Fruit fly (Drosophila melanogaster) whole organism, embryonic: ENCODE measurements around the gene CG12992.

Source experiments
- B-H2 ChIP-seq: fragments of 200-800 bp; sonication (Bioruptor generic); optimal IDR thresholded peaks from 2 replicates; lab custom pipeline; 2018; ENCODE audit warnings: missing biosample characterization, mild to moderate bottlenecking, missing genetic modification characterization
- CG10267 ChIP-seq: fragments of 200-800 bp; sonication (Bioruptor generic); optimal IDR thresholded peaks from 2 replicates; lab custom pipeline; 2018; ENCODE audit warnings: missing biosample characterization, mild to moderate bottlenecking, missing genetic modification characterization, moderate library complexity
- CG10366 ChIP-seq: fragments of 200-800 bp; sonication (Bioruptor generic); IDR thresholded peaks from 2 replicates; pipeline ENCODE4 v1.3.6; 2022; ENCODE audit warnings: missing biosample characterization, missing genetic modification characterization
- CG10462 ChIP-seq: fragments of 200-800 bp; sonication (Bioruptor generic); optimal IDR thresholded peaks from 2 replicates; lab custom pipeline; 2016; ENCODE audit warnings: missing biosample characterization, missing genetic modification characterization
- CG10543 ChIP-seq: fragments of 200-800 bp; sonication (Bioruptor generic); optimal IDR thresholded peaks from 3 replicates; lab custom pipeline; 2017; ENCODE audit warnings: missing biosample characterization, mild to moderate bottlenecking, missing genetic modification characterization, moderate library complexity
- CG11085 ChIP-seq: fragments of 200-800 bp; sonication (Bioruptor generic); IDR thresholded peaks from 2 replicates; pipeline ENCODE4 v1.3.6; 2022; ENCODE audit warnings: missing biosample characterization, missing genetic modification characterization
- CG12219 ChIP-seq: fragments of 200-800 bp; sonication (Bioruptor generic); optimal IDR thresholded peaks from 3 replicates; lab custom pipeline; 2018; ENCODE audit warnings: missing biosample characterization, mild to moderate bottlenecking, missing genetic modification characterization
- CG13424 ChIP-seq: fragments of 200-800 bp; sonication (Bioruptor generic); optimal IDR thresholded peaks from 2 replicates; lab custom pipeline; 2019; ENCODE audit warnings: missing biosample characterization, mild to moderate bottlenecking, missing genetic modification characterization, moderate library complexity
- CG14965 ChIP-seq: fragments of 200-800 bp; sonication (Bioruptor generic); optimal IDR thresholded peaks from 2 replicates; lab custom pipeline; 2016; ENCODE audit warnings: missing biosample characterization, missing genetic modification characterization, borderline replicate concordance
- CG1603 ChIP-seq: fragments of 200-800 bp; sonication (Bioruptor generic); optimal IDR thresholded peaks from 2 replicates; lab custom pipeline; 2019; ENCODE audit warnings: missing biosample characterization, mild to moderate bottlenecking, missing genetic modification characterization, moderate library complexity
- CG30403 ChIP-seq: fragments of 200-800 bp; sonication (Bioruptor generic); optimal IDR thresholded peaks from 3 replicates; lab custom pipeline; 2016; ENCODE audit warnings: missing biosample characterization, missing genetic modification characterization
- CG32767 ChIP-seq: fragments of 200-800 bp; sonication (Bioruptor generic); IDR thresholded peaks from 2 replicates; pipeline ENCODE4 v1.3.6; 2022; ENCODE audit warnings: missing biosample characterization, missing genetic modification characterization
- CG3407 ChIP-seq: fragments of 200-800 bp; sonication (Bioruptor generic); optimal IDR thresholded peaks from 2 replicates; lab custom pipeline; 2018; ENCODE audit warnings: missing biosample characterization, mild to moderate bottlenecking, missing genetic modification characterization
- CG3726 ChIP-seq: fragments of 200-800 bp; sonication (Bioruptor generic); IDR thresholded peaks from 3 replicates; pipeline ENCODE4, ENCODE4 v1.3.6; 2022; ENCODE audit warnings: missing biosample characterization, missing genetic modification characterization
- CG4282 ChIP-seq: fragments of 200-800 bp; sonication (Bioruptor generic); optimal IDR thresholded peaks from 2 replicates; lab custom pipeline; 2016; ENCODE audit warnings: missing biosample characterization, missing genetic modification characterization
- CG43689 ChIP-seq: fragments of 200-800 bp; sonication (Bioruptor generic); IDR thresholded peaks from 2 replicates; pipeline ENCODE4 v1.3.6; 2022; ENCODE audit warnings: missing biosample characterization, missing genetic modification characterization
- CG4730 ChIP-seq: fragments of 200-800 bp; sonication (Bioruptor generic); IDR thresholded peaks from 2 replicates; pipeline ENCODE4 v1.3.6; 2022; ENCODE audit warnings: missing biosample characterization, missing genetic modification characterization
- CG6254 ChIP-seq: fragments of 200-800 bp; sonication (Bioruptor generic); optimal IDR thresholded peaks from 3 replicates; lab custom pipeline; 2017; ENCODE audit warnings: mild to moderate bottlenecking, missing biosample characterization, missing genetic modification reagents, missing genetic modification characterization
- CG6689 ChIP-seq: fragments of 200-800 bp; sonication (Bioruptor generic); IDR thresholded peaks from 2 replicates; pipeline ENCODE4 v1.3.6; 2022; ENCODE audit warnings: missing biosample characterization, missing genetic modification characterization
- CG7372 ChIP-seq: fragments of 200-800 bp; sonication (Bioruptor generic); IDR thresholded peaks from 2 replicates; pipeline ENCODE4 v1.3.6; 2022; ENCODE audit warnings: missing biosample characterization, missing genetic modification characterization
- CG7745 ChIP-seq: fragments of 200-800 bp; sonication (Bioruptor generic); optimal IDR thresholded peaks from 2 replicates; lab custom pipeline; 2018; ENCODE audit warnings: missing biosample characterization, mild to moderate bottlenecking, missing genetic modification characterization, moderate library complexity
- CG7839 ChIP-seq: fragments of 200-800 bp; sonication (Bioruptor generic); optimal IDR thresholded peaks from 3 replicates; lab custom pipeline; 2018; ENCODE audit warnings: missing biosample characterization, mild to moderate bottlenecking, missing genetic modification characterization, moderate library complexity
- CG7987 ChIP-seq: fragments of 200-800 bp; sonication (Bioruptor generic); optimal IDR thresholded peaks from 2 replicates; lab custom pipeline; 2018; ENCODE audit warnings: missing biosample characterization, mild to moderate bottlenecking, missing genetic modification characterization, moderate library complexity
- CG8281 ChIP-seq: fragments of 200-800 bp; sonication (Bioruptor generic); optimal IDR thresholded peaks from 2 replicates; lab custom pipeline; 2018; ENCODE audit warnings: missing biosample characterization, mild to moderate bottlenecking, missing genetic modification characterization, moderate library complexity
- CG8290 ChIP-seq, 3 experiments: fragments of 200-800 bp; sonication (Bioruptor generic); optimal IDR thresholded peaks; 2 replicates each; lab custom pipeline; 2016 to 2019; ENCODE audit warnings: missing biosample characterization in 3 of 3, missing genetic modification characterization in 3 of 3, mild to moderate bottlenecking in 2 of 3, moderate library complexity in 1 of 3
- CHES-1-like ChIP-seq: fragments of 200-800 bp; sonication (Bioruptor generic); optimal IDR thresholded peaks from 2 replicates; lab custom pipeline; 2016; ENCODE audit warnings: missing biosample characterization, missing genetic modification characterization
- GATAe ChIP-seq: fragments of 200-800 bp; sonication (Bioruptor generic); conservative IDR thresholded peaks from 2 replicates; pipeline ENCODE4 v1.3.6; 2022; ENCODE audit warnings: missing biosample characterization, missing genetic modification characterization
- HmgD ChIP-seq: fragments of 200-800 bp; sonication (Bioruptor generic); optimal IDR thresholded peaks from 3 replicates; lab custom pipeline; 2016; ENCODE audit warnings: missing biosample characterization, missing genetic modification characterization
- Sry-δ ChIP-seq: fragments of 200-800 bp; sonication (Bioruptor generic); optimal IDR thresholded peaks from 2 replicates; lab custom pipeline; 2016; ENCODE audit warnings: missing biosample characterization, missing genetic modification characterization
- aop ChIP-seq: fragments of 200-800 bp; sonication (Bioruptor generic); IDR thresholded peaks from 2 replicates; pipeline ENCODE4 v1.3.6; 2022; ENCODE audit warnings: missing biosample characterization, missing genetic modification characterization
- crp ChIP-seq, 2 experiments: fragments of 200-800 bp; sonication (Bioruptor generic); optimal IDR thresholded peaks; 2 replicates in 1 of 2; 3 replicates in 1 of 2; lab custom pipeline; 2017; ENCODE audit warnings: missing biosample characterization in 2 of 2, missing genetic modification characterization in 2 of 2, mild to moderate bottlenecking in 1 of 2, moderate library complexity in 1 of 2
- dan ChIP-seq: fragments of 200-800 bp; sonication (Bioruptor generic); IDR thresholded peaks from 2 replicates; pipeline ENCODE4 v1.3.6; 2022; ENCODE audit warnings: missing biosample characterization, missing genetic modification characterization
- disco-r ChIP-seq: fragments of 200-800 bp; sonication (Bioruptor generic); optimal IDR thresholded peaks from 2 replicates; lab custom pipeline; 2016; ENCODE audit warnings: missing biosample characterization, missing genetic modification characterization
- ems ChIP-seq: fragments of 200-800 bp; sonication (Bioruptor generic); optimal IDR thresholded peaks from 3 replicates; lab custom pipeline; 2016; ENCODE audit warnings: missing biosample characterization, missing genetic modification characterization
- ftz-f1 ChIP-seq: fragments of 200-800 bp; sonication (Bioruptor generic); optimal IDR thresholded peaks from 2 replicates; lab custom pipeline; 2016; ENCODE audit warnings: missing biosample characterization, missing genetic modification characterization
- gcm2 ChIP-seq: fragments of 200-800 bp; sonication (Bioruptor generic); optimal IDR thresholded peaks from 2 replicates; lab custom pipeline; 2016; ENCODE audit warnings: missing biosample characterization, missing genetic modification characterization
- gem ChIP-seq: fragments of 200-800 bp; sonication (Bioruptor generic); optimal IDR thresholded peaks from 2 replicates; lab custom pipeline; 2019; ENCODE audit warnings: missing biosample characterization, mild to moderate bottlenecking, missing genetic modification characterization, moderate library complexity
- hth ChIP-seq: fragments of >200 bp; optimal IDR thresholded peaks from 2 replicates; lab custom pipeline; 2017; ENCODE audit warnings: inconsistent platforms
- kay ChIP-seq: fragments of 200-800 bp; sonication (Bioruptor generic); optimal IDR thresholded peaks from 2 replicates; lab custom pipeline; 2016; ENCODE audit warnings: missing biosample characterization, missing genetic modification characterization
- kni ChIP-seq: fragments of 200-800 bp; sonication (Bioruptor generic); optimal IDR thresholded peaks from 3 replicates; lab custom pipeline; 2017; ENCODE audit warnings: mild to moderate bottlenecking, missing biosample characterization, missing genetic modification reagents, missing genetic modification characterization
- org-1 ChIP-seq: fragments of 200-800 bp; sonication (Bioruptor generic); optimal IDR thresholded peaks from 2 replicates; lab custom pipeline; 2017; ENCODE audit warnings: missing biosample characterization, missing genetic modification characterization
- pb ChIP-seq: fragments of 200-800 bp; sonication (Bioruptor generic); optimal IDR thresholded peaks from 3 replicates; lab custom pipeline; 2016; ENCODE audit warnings: missing biosample characterization, missing genetic modification characterization
- pum ChIP-seq: fragments of 200-800 bp; sonication (Bioruptor generic); optimal IDR thresholded peaks from 2 replicates; lab custom pipeline; 2016; ENCODE audit warnings: missing biosample characterization, missing genetic modification characterization
- repo ChIP-seq: fragments of 200-800 bp; sonication (Bioruptor generic); optimal IDR thresholded peaks from 2 replicates; lab custom pipeline; 2016; ENCODE audit warnings: missing biosample characterization, missing genetic modification characterization
- row ChIP-seq: fragments of 200-800 bp; sonication (Bioruptor generic); IDR thresholded peaks from 3 replicates; pipeline ENCODE4 v1.3.6; 2022; ENCODE audit warnings: missing biosample characterization, missing genetic modification characterization
- sc ChIP-seq, 3 experiments: fragments of >200 bp in 2 of 3; fragments of 200-800 bp in 1 of 3; sonication (Bioruptor generic) in 1 of 3; optimal IDR thresholded peaks; 2 replicates in 2 of 3; 3 replicates in 1 of 3; lab custom pipeline; 2017; ENCODE audit warnings: mild to moderate bottlenecking in 1 of 3, missing biosample characterization in 1 of 3, missing genetic modification characterization in 1 of 3, missing genetic modification reagents in 1 of 3
- sd ChIP-seq: fragments of 200-800 bp; sonication (Bioruptor generic); optimal IDR thresholded peaks from 3 replicates; lab custom pipeline; 2018; ENCODE audit warnings: missing biosample characterization, mild to moderate bottlenecking, missing genetic modification characterization, moderate library complexity
- so ChIP-seq: fragments of 200-800 bp; sonication (Bioruptor generic); IDR thresholded peaks from 3 replicates; pipeline ENCODE4 v1.3.6; 2022; ENCODE audit warnings: missing biosample characterization, missing genetic modification characterization
- stc ChIP-seq: fragments of 200-800 bp; sonication (Bioruptor generic); IDR thresholded peaks from 2 replicates; pipeline ENCODE4 v1.3.6; 2022; ENCODE audit warnings: missing biosample characterization, missing genetic modification characterization
- toy ChIP-seq: fragments of 200-800 bp; sonication (Bioruptor generic); IDR thresholded peaks from 2 replicates; pipeline ENCODE4 v1.3.6; 2022; ENCODE audit warnings: missing biosample characterization, missing genetic modification characterization
- tx ChIP-seq: fragments of 200-800 bp; sonication (Bioruptor generic); optimal IDR thresholded peaks from 2 replicates; lab custom pipeline; 2016; ENCODE audit warnings: missing biosample characterization, missing genetic modification characterization
- zen ChIP-seq: fragments of 200-800 bp; sonication (Bioruptor generic); optimal IDR thresholded peaks from 3 replicates; lab custom pipeline; 2018; ENCODE audit warnings: missing biosample characterization, mild to moderate bottlenecking, missing genetic modification characterization, moderate library complexity

The CG12992 gene

dm6 chrX:17636001-17636400, 47.3 kb downstream of the CG12992 start, which contains the start of the genes CG8289 and CG5800 (continued):
- TF ChIP-seq dan (GFP tag; lab: Robert Waterston, UW), result no peak
- no peak for TF ChIP-seq CG7745 (tag; lab: Kevin White, UChicago)
- no peak for TF ChIP-seq aop
- TF ChIP-seq CG4730 (GFP tag; lab: Robert Waterston, UW), result no peak
- no peak for TF ChIP-seq so (GFP tag; lab: Robert Waterston, UW)
- no peak for TF ChIP-seq pum (GFP tag; lab: Kevin White, UChicago)
- TF ChIP-seq zen (tag; lab: Kevin White, UChicago), result no peak
- no peak for TF ChIP-seq ftz-f1 (GFP tag; lab: Kevin White, UChicago)
- TF ChIP-seq CG7839 (tag; lab: Kevin White, UChicago), result no peak
- no peak for TF ChIP-seq repo (GFP tag; lab: Kevin White, UChicago)
- no peak for TF ChIP-seq sd (tag; lab: Kevin White, UChicago)
- peak; percentile 26 for TF ChIP-seq CG13424 (tag; lab: Kevin White, UChicago)
- no peak for TF ChIP-seq CG12219
- TF ChIP-seq row (GFP tag; lab: Robert Waterston, UW), result peak; percentile 68
- TF ChIP-seq kay (GFP tag; lab: Kevin White, UChicago), result no peak
- no peak for TF ChIP-seq CG6689 (GFP tag; lab: Robert Waterston, UW)
- no peak for TF ChIP-seq CG6254 (GFP tag; lab: Kevin White, UChicago)
- no peak for TF ChIP-seq CG43689 (GFP tag; lab: Robert Waterston, UW)
- no peak for TF ChIP-seq sc (optimal IDR thresholded peaks at IDR 0.05; lab: Kevin White, UChicago)
- TF ChIP-seq sc (GFP tag; optimal IDR thresholded peaks at IDR 0.05; lab: Kevin White, UChicago), result no peak
- TF ChIP-seq CG4282, result no peak
- TF ChIP-seq CG10366 (GFP tag; lab: Robert Waterston, UW), result no peak
- TF ChIP-seq toy (GFP tag; lab: Robert Waterston, UW), result no peak
- no peak for TF ChIP-seq CG10462 (GFP tag; lab: Kevin White, UChicago)
- no peak for TF ChIP-seq tx (GFP tag; lab: Kevin White, UChicago)
- TF ChIP-seq GATAe (GFP tag; lab: Robert Waterston, UW), result no peak
- no peak for TF ChIP-seq CG1603
- no peak for TF ChIP-seq CG7987
- no peak for TF ChIP-seq gcm2
- peak; percentile 17 for TF ChIP-seq CG30403
- TF ChIP-seq CG10543, result peak; percentile 5
- no peak for TF ChIP-seq CG3726 (GFP tag; lab: Robert Waterston, UW)
- no peak for TF ChIP-seq pb (GFP tag; lab: Kevin White, UChicago)
- no peak for TF ChIP-seq ems (GFP tag; lab: Kevin White, UChicago)
- TF ChIP-seq CG7372 (GFP tag; lab: Robert Waterston, UW), result no peak
- no peak for TF ChIP-seq CG32767 (GFP tag; lab: Robert Waterston, UW)
- no peak for TF ChIP-seq org-1 (GFP tag; lab: Kevin White, UChicago)
- TF ChIP-seq gem (tag; lab: Kevin White, UChicago), result no peak
- no peak for TF ChIP-seq stc (GFP tag; lab: Robert Waterston, UW)
- peak; percentile 79 for TF ChIP-seq Sry-δ
- peak; percentile 71 for TF ChIP-seq CG10267 (tag; lab: Kevin White, UChicago)
- TF ChIP-seq HmgD (GFP tag; lab: Kevin White, UChicago), result no peak
- no peak for TF ChIP-seq CG3407 (GFP tag; lab: Kevin White, UChicago)
- TF ChIP-seq kni, result no peak
- TF ChIP-seq B-H2 (GFP tag; lab: Kevin White, UChicago), result peak; percentile 28
- TF ChIP-seq CG8290 (GFP tag; optimal IDR thresholded peaks at IDR 0.05; lab: Kevin White, UChicago), result no peak
- TF ChIP-seq CG8290 (tag; optimal IDR thresholded peaks at IDR 0.05; lab: Kevin White, UChicago), result no peak
- TF ChIP-seq crp (GFP tag; optimal IDR thresholded peaks at IDR 0.05; lab: Kevin White, UChicago), result no peak
- no peak for TF ChIP-seq CHES-1-like (GFP tag; lab: Kevin White, UChicago)
- no peak for TF ChIP-seq disco-r (GFP tag; lab: Kevin White, UChicago)
- no peak for TF ChIP-seq hth (lab: Kevin White, UChicago)
- TF ChIP-seq CG8281 (tag; lab: Kevin White, UChicago), result no peak
- no peak for TF ChIP-seq CG11085
- no peak for TF ChIP-seq CG14965
